Fruit fly (Drosophila melanogaster) whole organism, prepupa: Measurements from ENCODE around the gene CG4338.

Experiments
- CG10631 ChIP-seq: fragments of 200-800 bp; sonication (Bioruptor generic); optimal IDR thresholded peaks from 2 replicates; lab custom pipeline; 2016; ENCODE audit warnings: missing biosample characterization, missing genetic modification characterization
- CG6854 ChIP-seq: fragments of 200-800 bp; sonication (Bioruptor generic); optimal IDR thresholded peaks from 2 replicates; lab custom pipeline; 2017; ENCODE audit warnings: missing biosample characterization, mild to moderate bottlenecking, missing genetic modification characterization
- Eip75B ChIP-seq: fragments of 200-800 bp; sonication (Bioruptor generic); optimal IDR thresholded peaks from 3 replicates; lab custom pipeline; 2016; ENCODE audit warnings: missing biosample characterization, missing genetic modification characterization
- Gug ChIP-seq: fragments of 200-800 bp; sonication (Bioruptor generic); IDR thresholded peaks from 2 replicates; pipeline ENCODE4 v1.3.6; 2022; ENCODE audit warnings: missing biosample characterization, missing genetic modification characterization
- Sox15 ChIP-seq: fragments of 200-800 bp; sonication (Bioruptor generic); optimal IDR thresholded peaks from 3 replicates; lab custom pipeline; 2016; ENCODE audit warnings: missing biosample characterization, missing genetic modification characterization

dm6 chr3R:15275158-15275623 is at the start of gene CG4338, which contains the start of gene Cp190:
- TF ChIP-seq Gug (GFP tag; lab: Robert Waterston, UW), result peak; percentile 94
- TF ChIP-seq CG10631 (GFP tag; lab: Kevin White, UChicago), result no peak
- TF ChIP-seq Eip75B (GFP tag; lab: Kevin White, UChicago), result peak; percentile 96
- peak; percentile 96 for TF ChIP-seq Sox15 (GFP tag; lab: Kevin White, UChicago)
- peak; percentile 94 for TF ChIP-seq CG6854 (GFP tag; lab: Kevin White, UChicago)
